Fruit fly (Drosophila melanogaster): ENCODE measurements around the gene CG2983.
A peak's percentile ranks its signal among the peaks of the same experiment; 100 is the strongest.

The CG2983 gene

dm6 chr2L:2897024-2897549 is 49.7 kb downstream of the CG2983 start (continued):
- TF ChIP-seq p53 (GFP tag; optimal IDR thresholded peaks at IDR 0.05) (peak; percentile 49), CG12942 (GFP tag; optimal IDR thresholded peaks at IDR 0.05) (peak; percentile 82), lilli (GFP tag; optimal IDR thresholded peaks at IDR 0.05) (peak; percentile 96), CoRest (tag; optimal IDR thresholded peaks at IDR 0.05) (peak; percentile 70), Ssrp (tag; optimal IDR thresholded peaks at IDR 0.05) (peak; percentile 83), seq (GFP tag; IDR thresholded peaks at IDR 0.05) (peak; percentile 66; the same call in 1 of the 2 replicates), pho (GFP tag; optimal IDR thresholded peaks at IDR 0.05) (peak; percentile 56), Hr51 (GFP tag; optimal IDR thresholded peaks at IDR 0.05) (peak; percentile 48 to 74), grn (GFP tag; optimal IDR thresholded peaks at IDR 0.05) (peak; percentile 35), otp (GFP tag; IDR thresholded peaks at IDR 0.05) (peak; percentile 90), kay (GFP tag; optimal IDR thresholded peaks at IDR 0.05) (peak; percentile 79), HLH3B (GFP tag; IDR thresholded peaks at IDR 0.05) (peak; percentile 83), sr (GFP tag; IDR thresholded peaks at IDR 0.05) (peak; percentile 53; the same call in 1 of the 3 replicates), vvl (GFP tag; IDR thresholded peaks at IDR 0.05) (peak; percentile 90), Awh (GFP tag; IDR thresholded peaks at IDR 0.05) (peak; percentile 78), CG2889 (GFP tag; IDR thresholded peaks at IDR 0.05) (peak; percentile 79), Hsf (GFP tag; optimal IDR thresholded peaks at IDR 0.05) (peak; percentile 90), CG3407 (GFP tag; optimal IDR thresholded peaks at IDR 0.05) (peak; percentile 76), CG4328 (GFP tag; optimal IDR thresholded peaks at IDR 0.05) (no peak), ara (GFP tag; IDR thresholded peaks at IDR 0.05) (peak; percentile 77), org-1 (GFP tag; optimal IDR thresholded peaks at IDR 0.05) (peak; percentile 65), CG16779 (GFP tag; IDR thresholded peaks at IDR 0.05) (0 out of 2 replicates have a peak, but pooled peaks have one; percentile 46), CG17361 (GFP tag; IDR thresholded peaks at IDR 0.05) (peak; percentile 87), stc (GFP tag; IDR thresholded peaks at IDR 0.05) (peak; percentile 75), CG11504 (tag; optimal IDR thresholded peaks at IDR 0.05) (peak; percentile 83), toy (GFP tag; IDR thresholded peaks at IDR 0.05) (no peak), D (optimal IDR thresholded peaks at IDR 0.05) (no peak), D (GFP tag; optimal IDR thresholded peaks at IDR 0.05) (peak; percentile 74), kah (GFP tag; optimal IDR thresholded peaks at IDR 0.05) (peak; percentile 18), ranshi (GFP tag; IDR thresholded peaks at IDR 0.05) (peak; percentile 83; the same call in 1 of the 2 replicates), Sin3A (optimal IDR thresholded peaks at IDR 0.05) (no peak), CG10366 (GFP tag; IDR thresholded peaks at IDR 0.05) (peak; percentile 81), usp (GFP tag; optimal IDR thresholded peaks at IDR 0.05) (no peak), sc (optimal IDR thresholded peaks at IDR 0.05) (no peak), sc (GFP tag; optimal IDR thresholded peaks at IDR 0.05) (peak; percentile 77), Elba2 (GFP tag; optimal IDR thresholded peaks at IDR 0.05) (no peak), sima (GFP tag; optimal IDR thresholded peaks at IDR 0.05) (peak; percentile 58), CG11560 (tag; IDR thresholded peaks at IDR 0.05) (peak; percentile 68), cwo (GFP tag; optimal IDR thresholded peaks at IDR 0.05) (peak; percentile 29), hth (optimal IDR thresholded peaks at IDR 0.05) (no peak), Jarid2 (GFP tag; optimal IDR thresholded peaks at IDR 0.05) (peak; percentile 15), CG1529 (GFP tag; optimal IDR thresholded peaks at IDR 0.05) (peak; percentile 69), chinmo (GFP tag; IDR thresholded peaks at IDR 0.05; ENCODE audit: partially characterized antibody) (0 out of 4 replicates have a peak, but pooled peaks have one; percentile 41), tna (GFP tag; IDR thresholded peaks at IDR 0.05; ENCODE audit: partially characterized antibody) (no peak), CG13624 (GFP tag; optimal IDR thresholded peaks at IDR 0.05) (peak; percentile 79), Blimp-1 (GFP tag; optimal IDR thresholded peaks at IDR 0.05) (peak; percentile 70), CG3163 (GFP tag; optimal IDR thresholded peaks at IDR 0.05) (peak; percentile 52), nmo (GFP tag; optimal IDR thresholded peaks at IDR 0.05) (peak; percentile 86), CG32772 (GFP tag; IDR thresholded peaks at IDR 0.05) (peak; percentile 85), gsb-n (tag; optimal IDR thresholded peaks at IDR 0.05) (peak; percentile 62), Oaz (GFP tag; IDR thresholded peaks at IDR 0.05) (peak; percentile 57; the same call in 1 of the 2 replicates), row (GFP tag; IDR thresholded peaks at IDR 0.05) (peak; percentile 86)

Measured in whole organism, embryonic.